Fruit fly (Drosophila melanogaster) whole organism, pupa: Measurements from ENCODE around the gene CG13055.

ENCODE experiments used
- CG4496 ChIP-seq: fragments of 200-800 bp; sonication (Bioruptor generic); IDR thresholded peaks from 3 replicates; pipeline ENCODE4 v1.3.6; 2022; ENCODE audit warnings: missing biosample characterization, missing genetic modification characterization
- CG8301 ChIP-seq: fragments of 200-800 bp; sonication (Bioruptor generic); optimal IDR thresholded peaks from 2 replicates; lab custom pipeline; 2018; ENCODE audit warnings: missing biosample characterization, mild to moderate bottlenecking, missing genetic modification characterization
- Pif1B ChIP-seq: fragments of 200-800 bp; sonication (Bioruptor generic); optimal IDR thresholded peaks from 3 replicates; lab custom pipeline; 2016; ENCODE audit warnings: missing biosample characterization, missing genetic modification characterization

- TF ChIP-seq CG8301 (tag; lab: Kevin White, UChicago) (no peak), Pif1B (GFP tag; lab: Kevin White, UChicago) (no peak), CG4496 (GFP tag; lab: Robert Waterston, UW) (no peak)
These were observed 10.9 kb upstream of the CG13055 start, which contains the start of gene CG13070 for dm6 chr3L:16263043-16263442.
